Fruit fly (Drosophila melanogaster) whole organism, embryonic: ENCODE results near the gene run.

Experiments used
- Bgb ChIP-seq: fragments of 200-800 bp; sonication (Bioruptor generic); IDR thresholded peaks from 2 replicates; pipeline ENCODE4 v1.3.6; 2022; ENCODE audit warnings: missing biosample characterization, missing genetic modification characterization; ENCODE audit not compliant: partially characterized antibody
- Blimp-1 ChIP-seq: fragments of 200-800 bp; sonication (Bioruptor generic); optimal IDR thresholded peaks from 3 replicates; lab custom pipeline; 2018; ENCODE audit warnings: missing biosample characterization, missing genetic modification characterization, mild to moderate bottlenecking, moderate library complexity, missing genetic modification reagents
- CG10147 ChIP-seq: fragments of 200-800 bp; sonication (Bioruptor generic); optimal IDR thresholded peaks from 2 replicates; lab custom pipeline; 2019; ENCODE audit warnings: missing biosample characterization, mild to moderate bottlenecking, missing genetic modification characterization, moderate library complexity
- CG12104 ChIP-seq: fragments of 200-800 bp; sonication (Bioruptor generic); optimal IDR thresholded peaks from 3 replicates; lab custom pipeline; 2016; ENCODE audit warnings: missing biosample characterization, missing genetic modification characterization
- CG13287 ChIP-seq: fragments of 200-800 bp; sonication (Bioruptor generic); IDR thresholded peaks from 2 replicates; pipeline ENCODE4 v1.3.6; 2022; ENCODE audit warnings: missing biosample characterization, missing genetic modification characterization; ENCODE audit not compliant: partially characterized antibody
- CG1602 ChIP-seq: fragments of 200-800 bp; sonication (Bioruptor generic); optimal IDR thresholded peaks from 3 replicates; lab custom pipeline; 2016; ENCODE audit warnings: missing biosample characterization, missing genetic modification characterization
- CG16813 ChIP-seq: fragments of 200-800 bp; sonication (Bioruptor generic); IDR thresholded peaks from 3 replicates; pipeline ENCODE4 v1.3.6; 2022; ENCODE audit warnings: missing biosample characterization, missing genetic modification characterization; ENCODE audit not compliant: partially characterized antibody
- CG17328 ChIP-seq: fragments of 200-800 bp; sonication (Bioruptor generic); IDR thresholded peaks from 2 replicates; pipeline ENCODE4 v1.3.6; 2022; ENCODE audit warnings: missing biosample characterization, missing genetic modification characterization
- CG17802 ChIP-seq: fragments of 200-800 bp; sonication (Bioruptor generic); optimal IDR thresholded peaks from 2 replicates; lab custom pipeline; 2018; ENCODE audit warnings: missing biosample characterization, mild to moderate bottlenecking, missing genetic modification characterization, moderate library complexity
- CG18262 ChIP-seq: fragments of 200-800 bp; optimal IDR thresholded peaks from 3 replicates; lab custom pipeline; 2019; ENCODE audit warnings: missing biosample characterization, mild to moderate bottlenecking, missing genetic modification characterization, moderate library complexity
- CG2889 ChIP-seq: fragments of 200-800 bp; sonication (Bioruptor generic); IDR thresholded peaks from 3 replicates; pipeline ENCODE4 v1.3.6; 2022; ENCODE audit warnings: missing biosample characterization, missing genetic modification characterization
- CG3065 ChIP-seq: fragments of 200-800 bp; sonication (Bioruptor generic); optimal IDR thresholded peaks from 2 replicates; lab custom pipeline; 2016; ENCODE audit warnings: missing biosample characterization, missing genetic modification characterization
- CG4617 ChIP-seq: fragments of 200-800 bp; sonication (Bioruptor generic); optimal IDR thresholded peaks from 3 replicates; lab custom pipeline; 2016; ENCODE audit warnings: missing biosample characterization, missing genetic modification characterization, borderline replicate concordance
- CG5180 ChIP-seq: fragments of 200-800 bp; sonication (Bioruptor generic); optimal IDR thresholded peaks from 3 replicates; lab custom pipeline; 2017; ENCODE audit warnings: missing biosample characterization, missing genetic modification characterization, mild to moderate bottlenecking, moderate library complexity, missing genetic modification reagents
- CG6689 ChIP-seq: fragments of 200-800 bp; sonication (Bioruptor generic); IDR thresholded peaks from 2 replicates; pipeline ENCODE4 v1.3.6; 2022; ENCODE audit warnings: missing biosample characterization, missing genetic modification characterization
- CG7271 ChIP-seq: fragments of 200-800 bp; sonication (Bioruptor generic); optimal IDR thresholded peaks from 2 replicates; lab custom pipeline; 2018; ENCODE audit warnings: missing biosample characterization, mild to moderate bottlenecking, missing genetic modification characterization, moderate library complexity
- CG8924 ChIP-seq: fragments of 200-800 bp; optimal IDR thresholded peaks from 3 replicates; lab custom pipeline; 2019; ENCODE audit warnings: missing biosample characterization, mild to moderate bottlenecking, missing genetic modification characterization, moderate library complexity
- Deaf1 ChIP-seq: fragments of 200-800 bp; optimal IDR thresholded peaks from 3 replicates; lab custom pipeline; 2019; ENCODE audit warnings: missing biosample characterization, mild to moderate bottlenecking, missing genetic modification characterization, moderate library complexity
- GATAe ChIP-seq: fragments of 200-800 bp; sonication (Bioruptor generic); conservative IDR thresholded peaks from 2 replicates; pipeline ENCODE4 v1.3.6; 2022; ENCODE audit warnings: missing biosample characterization, missing genetic modification characterization
- Hey ChIP-seq: fragments of 200-800 bp; sonication (Bioruptor generic); optimal IDR thresholded peaks from 3 replicates; lab custom pipeline; 2018; ENCODE audit warnings: missing biosample characterization, mild to moderate bottlenecking, missing genetic modification characterization
- NFAT ChIP-seq: fragments of 200-800 bp; sonication (Bioruptor generic); IDR thresholded peaks from 2 replicates; pipeline ENCODE4 v1.3.6; 2022; ENCODE audit warnings: missing biosample characterization, missing genetic modification characterization
- Neu2 ChIP-seq: fragments of 200-800 bp; sonication (Bioruptor generic); optimal IDR thresholded peaks from 3 replicates; lab custom pipeline; 2016; ENCODE audit warnings: missing biosample characterization, missing genetic modification characterization, borderline replicate concordance
- Nf-YB ChIP-seq: fragments of 200-800 bp; sonication (Bioruptor generic); optimal IDR thresholded peaks from 3 replicates; lab custom pipeline; 2019; ENCODE audit warnings: missing biosample characterization, mild to moderate bottlenecking, missing genetic modification characterization, moderate library complexity
- Nf-YC ChIP-seq: fragments of 200-800 bp; optimal IDR thresholded peaks from 3 replicates; lab custom pipeline; 2019; ENCODE audit warnings: missing biosample characterization, mild to moderate bottlenecking, missing genetic modification characterization, moderate library complexity
- Poxn ChIP-seq: fragments of 200-800 bp; sonication (Bioruptor generic); IDR thresholded peaks from 2 replicates; pipeline ENCODE4 v1.3.6; 2022; ENCODE audit warnings: missing biosample characterization, missing genetic modification characterization
- Xrp1 ChIP-seq: fragments of 200-800 bp; sonication (Bioruptor generic); IDR thresholded peaks from 2 replicates; pipeline ENCODE4 v1.3.6; 2022; ENCODE audit warnings: missing biosample characterization, missing genetic modification characterization
- abd-A ChIP-seq: fragments of 200-800 bp; sonication (Bioruptor generic); optimal IDR thresholded peaks from 3 replicates; lab custom pipeline; 2019; ENCODE audit warnings: missing biosample characterization, mild to moderate bottlenecking, missing genetic modification characterization, moderate library complexity
- ap ChIP-seq: fragments of 200-800 bp; sonication (Bioruptor generic); IDR thresholded peaks from 2 replicates; pipeline ENCODE4 v1.3.6; 2022; ENCODE audit warnings: missing biosample characterization, missing genetic modification characterization
- dm ChIP-seq: fragments of 200-800 bp; sonication (Bioruptor generic); optimal IDR thresholded peaks from 3 replicates; lab custom pipeline; 2016; ENCODE audit warnings: missing biosample characterization, missing genetic modification characterization
- dmrt11E ChIP-seq: fragments of 200-800 bp; sonication (Bioruptor generic); optimal IDR thresholded peaks from 3 replicates; lab custom pipeline; 2018; ENCODE audit warnings: missing biosample characterization, mild to moderate bottlenecking, missing genetic modification characterization, moderate library complexity
- fd64A ChIP-seq: fragments of 200-800 bp; sonication (Bioruptor generic); optimal IDR thresholded peaks from 3 replicates; lab custom pipeline; 2018; ENCODE audit warnings: missing biosample characterization, mild to moderate bottlenecking, missing genetic modification characterization
- fu2 ChIP-seq: fragments of 200-800 bp; sonication (Bioruptor generic); optimal IDR thresholded peaks from 2 replicates; lab custom pipeline; 2016; ENCODE audit warnings: missing biosample characterization, missing genetic modification characterization
- gcm ChIP-seq: fragments of 200-800 bp; sonication (Bioruptor generic); optimal IDR thresholded peaks from 2 replicates; lab custom pipeline; 2019; ENCODE audit warnings: missing biosample characterization, mild to moderate bottlenecking, missing genetic modification characterization, moderate library complexity
- grn ChIP-seq: fragments of 200-800 bp; sonication (Bioruptor generic); optimal IDR thresholded peaks from 3 replicates; lab custom pipeline; 2017; ENCODE audit warnings: missing biosample characterization, missing genetic modification characterization
- hkb ChIP-seq, 2 experiments: fragments of 200-800 bp in 1 of 2; fragments of >200 bp in 1 of 2; sonication (Bioruptor generic) in 1 of 2; IDR thresholded peaks in 1 of 2; optimal IDR thresholded peaks in 1 of 2; 2 replicates each; pipeline versions ENCODE4 v1.3.6 to Lab custom; 2017 to 2022; ENCODE audit warnings: missing biosample characterization in 1 of 2, missing genetic modification characterization in 1 of 2
- lola ChIP-seq, 3 experiments: fragments of >200 bp in 2 of 3; fragments of 200-800 bp in 1 of 3; sonication (Bioruptor generic) in 1 of 3; optimal IDR thresholded peaks; 2 replicates each; lab custom pipeline; 2017 to 2019; ENCODE audit warnings: missing biosample characterization in 3 of 3, missing genetic modification characterization in 3 of 3, mild to moderate bottlenecking in 1 of 3, moderate library complexity in 1 of 3
- luna ChIP-seq: fragments of 200-800 bp; sonication (Bioruptor generic); optimal IDR thresholded peaks from 2 replicates; lab custom pipeline; 2016; ENCODE audit warnings: missing biosample characterization, missing genetic modification characterization
- pho ChIP-seq: fragments of 200-800 bp; sonication (Bioruptor generic); optimal IDR thresholded peaks from 2 replicates; lab custom pipeline; 2016; ENCODE audit warnings: missing biosample characterization, missing genetic modification characterization
- prd ChIP-seq, 3 experiments: fragments of >200 bp in 2 of 3; fragments of 200-800 bp in 1 of 3; sonication (Bioruptor generic) in 1 of 3; optimal IDR thresholded peaks in 2 of 3; IDR thresholded peaks in 1 of 3; 2 replicates in 2 of 3; 3 replicates in 1 of 3; pipeline versions ENCODE4 v1.3.6 to Lab custom; 2017 to 2022; ENCODE audit warnings: missing biosample characterization in 1 of 3, missing genetic modification characterization in 1 of 3
- row ChIP-seq: fragments of 200-800 bp; sonication (Bioruptor generic); IDR thresholded peaks from 3 replicates; pipeline ENCODE4 v1.3.6; 2022; ENCODE audit warnings: missing biosample characterization, missing genetic modification characterization
- sens ChIP-seq: fragments of 200-800 bp; sonication (Bioruptor generic); peaks from one replicate; lab custom pipeline; 2016; ENCODE audit warnings: missing biosample characterization, missing genetic modification characterization
- trh ChIP-seq: fragments of 200-800 bp; sonication (Bioruptor generic); optimal IDR thresholded peaks from 2 replicates; lab custom pipeline; 2016; ENCODE audit warnings: missing biosample characterization, missing genetic modification characterization
- wor ChIP-seq: fragments of 200-800 bp; sonication (Bioruptor generic); IDR thresholded peaks from 2 replicates; pipeline ENCODE4 v1.3.6; 2022; ENCODE audit warnings: missing biosample characterization, missing genetic modification characterization
- zen ChIP-seq: fragments of 200-800 bp; sonication (Bioruptor generic); optimal IDR thresholded peaks from 3 replicates; lab custom pipeline; 2018; ENCODE audit warnings: missing biosample characterization, mild to moderate bottlenecking, missing genetic modification characterization, moderate library complexity
- zfh1 ChIP-seq: fragments of 200-800 bp; sonication (Bioruptor generic); IDR thresholded peaks from 3 replicates; pipeline ENCODE4 v1.3.6; 2022; ENCODE audit warnings: missing biosample characterization, missing genetic modification characterization

Gene run

DNA sequence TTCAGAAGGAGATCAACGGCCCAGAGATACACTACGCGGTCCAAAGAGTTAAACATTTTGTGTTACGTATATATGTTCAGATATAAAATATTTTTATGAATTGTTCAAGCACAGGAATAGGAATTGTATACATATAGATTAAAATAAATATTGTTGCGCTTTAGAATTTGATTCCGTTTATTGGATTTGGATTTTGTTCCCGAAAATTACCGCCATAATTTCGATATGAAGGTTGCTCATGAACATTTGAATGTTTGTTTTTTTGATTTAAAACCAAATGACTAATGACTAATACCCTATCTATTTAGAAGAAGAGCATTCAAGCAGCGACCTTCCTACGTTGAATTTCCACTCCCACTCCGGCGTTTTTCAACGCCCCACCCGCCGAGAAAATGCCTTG is 46.5 kb upstream of the run start (continued):
- no peak for TF ChIP-seq hkb (optimal IDR thresholded peaks at IDR 0.05; lab: Kevin White, UChicago)
- 0 out of 2 replicates have a peak, but pooled peaks have one; percentile 23 for TF ChIP-seq hkb (GFP tag; IDR thresholded peaks at IDR 0.05; lab: Robert Waterston, UW)
- TF ChIP-seq CG8924 (tag; lab: Kevin White, UChicago), result peak; percentile 38

DNA sequence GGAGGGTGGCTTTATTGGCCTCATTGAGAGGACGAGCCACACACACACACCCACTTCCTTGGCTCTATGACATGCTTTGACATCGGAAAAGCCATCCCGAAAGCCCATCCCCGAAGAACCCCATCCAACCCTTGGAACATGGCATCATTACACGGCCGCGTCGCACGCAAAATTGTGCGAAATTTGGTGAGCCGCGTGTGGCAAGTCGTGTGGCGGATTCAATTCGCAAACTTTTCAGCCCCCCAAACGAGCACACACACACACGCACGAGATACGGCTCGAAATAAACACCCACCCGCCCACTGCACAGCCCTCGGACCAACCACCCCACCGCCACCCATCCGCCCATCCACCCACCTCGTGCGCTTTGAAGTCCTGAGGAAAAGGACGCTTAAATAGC is 44.2 kb upstream of the run start:
- TF ChIP-seq Poxn (GFP tag; lab: Robert Waterston, UW) (no peak), Deaf1 (peak; percentile 29), CG1602 (GFP tag; lab: Kevin White, UChicago) (no peak), Nf-YB (GFP tag; lab: Kevin White, UChicago) (peak; percentile 15), NFAT (GFP tag; lab: Robert Waterston, UW) (no peak), GATAe (no peak), pho (GFP tag; lab: Kevin White, UChicago) (no peak), gcm (no peak), Bgb (GFP tag; lab: Robert Waterston, UW) (no peak), abd-A (tag; lab: Kevin White, UChicago) (peak; percentile 58), Hey (peak; percentile 62), CG12104 (no peak), Nf-YC (tag; lab: Kevin White, UChicago) (peak; percentile 52), CG4617 (no peak)

DNA sequence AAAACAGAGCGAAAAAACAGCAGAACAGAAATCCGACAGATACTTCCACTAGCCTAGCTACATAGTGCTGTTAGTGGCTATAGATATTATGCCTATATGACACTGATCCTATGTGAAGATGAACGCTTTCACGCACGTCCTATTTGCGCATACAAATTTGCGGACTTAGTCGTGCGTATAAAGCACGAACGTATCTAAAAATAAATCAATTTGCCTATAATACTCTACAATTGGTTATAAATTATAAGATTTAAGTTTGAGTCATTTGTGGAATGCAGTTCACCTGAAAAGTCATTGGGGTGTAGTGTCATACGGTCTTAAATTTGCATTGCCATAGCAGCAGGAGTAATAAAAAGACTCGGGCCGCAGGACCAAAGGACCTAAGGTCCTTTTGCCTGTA is 38.1 kb upstream of the run start:
- TF ChIP-seq CG17328 (GFP tag; lab: Robert Waterston, UW), result 0 out of 2 replicates have a peak, but pooled peaks have one; percentile 19
- 0 out of 2 replicates have a peak, but pooled peaks have one; percentile 19 for TF ChIP-seq Xrp1 (GFP tag; lab: Robert Waterston, UW)
- no peak for TF ChIP-seq CG18262 (tag; lab: Kevin White, UChicago)
- no peak for TF ChIP-seq prd (optimal IDR thresholded peaks at IDR 0.05; lab: Kevin White, UChicago)
- TF ChIP-seq prd (GFP tag; IDR thresholded peaks at IDR 0.05; lab: Robert Waterston, UW), result peak; percentile 48; the same call in 2 of the 3 replicates
- TF ChIP-seq lola (GFP tag; optimal IDR thresholded peaks at IDR 0.05; lab: Kevin White, UChicago), result peak in 1 of 3 experiments; percentile 31
- TF ChIP-seq zen (tag; lab: Kevin White, UChicago), result peak; percentile 42
- TF ChIP-seq CG5180, result no peak
- TF ChIP-seq zfh1 (GFP tag; lab: Robert Waterston, UW), result 0 out of 3 replicates have a peak, but pooled peaks have one; percentile 30
- no peak for TF ChIP-seq grn (GFP tag; lab: Kevin White, UChicago)
- TF ChIP-seq sens (GFP tag; lab: Kevin White, UChicago), result peak; percentile 63
- peak; percentile 53 for TF ChIP-seq row (GFP tag; lab: Robert Waterston, UW)
- no peak for TF ChIP-seq CG10147 (GFP tag; lab: Kevin White, UChicago)
- TF ChIP-seq CG13287 (GFP tag; lab: Robert Waterston, UW), result no peak
- TF ChIP-seq CG7271, result peak; percentile 33
- peak; percentile 37 for TF ChIP-seq dmrt11E (tag; lab: Kevin White, UChicago)

DNA sequence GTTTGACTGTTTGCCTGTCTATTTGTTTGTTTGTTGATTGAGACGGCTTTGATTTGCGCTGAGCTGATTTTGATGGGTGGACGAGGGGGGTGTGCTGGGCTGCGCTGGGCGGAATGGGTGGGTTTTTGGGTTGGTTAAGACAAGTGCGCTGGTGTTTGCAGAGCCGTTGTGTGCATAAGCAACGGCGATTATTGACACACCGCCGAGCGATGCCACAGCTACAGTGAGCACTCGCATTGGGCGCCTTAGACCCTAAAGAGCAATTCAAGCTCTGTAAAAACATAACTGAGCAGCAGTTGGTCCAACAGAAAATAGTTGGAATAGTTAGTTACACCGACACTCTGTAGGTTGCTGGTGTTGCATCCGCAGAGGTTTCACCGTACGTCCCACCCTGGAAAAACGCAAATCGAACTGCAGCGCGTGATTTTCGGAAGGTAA is 35.5 kb upstream of the run start:
- TF ChIP-seq ap (peak; percentile 83), dm (peak; percentile 41), CG2889 (GFP tag; lab: Robert Waterston, UW) (0 out of 3 replicates have a peak, but pooled peaks have one; percentile 59), luna (GFP tag; lab: Kevin White, UChicago) (no peak), CG3065 (GFP tag; lab: Kevin White, UChicago) (peak; percentile 63), zen (tag; lab: Kevin White, UChicago) (peak; percentile 80), fd64A (peak; percentile 81), abd-A (tag; lab: Kevin White, UChicago) (no peak), Blimp-1 (GFP tag; lab: Kevin White, UChicago) (peak; percentile 75), CG16813 (GFP tag; lab: Robert Waterston, UW) (no peak), CG6689 (GFP tag; lab: Robert Waterston, UW) (peak; percentile 87), wor (GFP tag; lab: Robert Waterston, UW) (peak; percentile 69), CG17802 (tag; lab: Kevin White, UChicago) (peak; percentile 46), Neu2 (peak; percentile 62), fu2 (GFP tag; lab: Kevin White, UChicago) (peak; percentile 1), trh (GFP tag; lab: Kevin White, UChicago) (peak; percentile 64)
